Worm (Caenorhabditis elegans) whole organism, early embryonic: ENCODE data around the gene vpat-1.

ENCODE experiments used
- B0310.2 ChIP-seq: sonication (generic microtip); optimal IDR thresholded peaks from 2 replicates; lab custom pipeline; 2016; ENCODE audit warnings: mild to moderate bottlenecking, missing genetic modification characterization, missing compliant biosample characterization
- aly-1 ChIP-seq: sonication (generic microtip); optimal IDR thresholded peaks from 2 replicates; lab custom pipeline; 2016; ENCODE audit warnings: missing genetic modification characterization, missing compliant biosample characterization
- ama-1 ChIP-seq: fragments of 150-350 bp; optimal IDR thresholded peaks from 2 replicates; lab custom pipeline; 2014
- ceh-13 ChIP-seq: fragments of 200-800 bp; sonication (Bioruptor generic); optimal IDR thresholded peaks from 2 replicates; lab custom pipeline; 2018; ENCODE audit warnings: mild to moderate bottlenecking, missing genetic modification characterization, missing compliant biosample characterization
- ceh-36 ChIP-seq: sonication (generic microtip); optimal IDR thresholded peaks from 2 replicates; lab custom pipeline; 2016; ENCODE audit warnings: missing genetic modification characterization, inconsistent platforms, missing compliant biosample characterization
- ets-7 ChIP-seq: sonication (generic microtip); optimal IDR thresholded peaks from 2 replicates; lab custom pipeline; 2016; ENCODE audit warnings: missing genotype, missing genetic modification characterization, missing compliant biosample characterization
- flt-1 ChIP-seq: fragments of 200-800 bp; sonication (Bioruptor generic); IDR thresholded peaks from 2 replicates; pipeline ENCODE4 v1.3.6; 2022; ENCODE audit warnings: missing genetic modification characterization, missing compliant biosample characterization
- hmbx-1 ChIP-seq: sonication (generic microtip); optimal IDR thresholded peaks from 2 replicates; lab custom pipeline; 2016; ENCODE audit warnings: mild to moderate bottlenecking, missing genetic modification characterization, missing compliant biosample characterization
- hmg-4 ChIP-seq: fragments of 200-800 bp; sonication (Bioruptor generic); optimal IDR thresholded peaks from 2 replicates; lab custom pipeline; 2018; ENCODE audit warnings: mild to moderate bottlenecking, missing genetic modification characterization, missing compliant biosample characterization
- hnd-1 ChIP-seq: sonication (generic microtip); optimal IDR thresholded peaks from 2 replicates; lab custom pipeline; 2016; ENCODE audit warnings: missing genetic modification characterization, missing compliant biosample characterization
- scrt-1 ChIP-seq: fragments of 200-800 bp; sonication (Bioruptor generic); IDR thresholded peaks from 2 replicates; pipeline ENCODE4 v1.3.6; 2022; ENCODE audit warnings: missing genetic modification characterization, missing compliant biosample characterization
- tbx-11 ChIP-seq: fragments of 200-800 bp; sonication (Bioruptor generic); IDR thresholded peaks from 2 replicates; pipeline ENCODE4 v1.3.6; 2022; ENCODE audit warnings: missing genetic modification characterization, missing compliant biosample characterization
- tbx-37 ChIP-seq: fragments of 200-800 bp; sonication (Bioruptor generic); conservative IDR thresholded peaks from 2 replicates; pipeline ENCODE4 v1.3.6; 2022; ENCODE audit warnings: missing genetic modification reagents, missing genetic modification characterization, missing compliant biosample characterization
- tra-4 ChIP-seq: sonication (generic microtip); optimal IDR thresholded peaks from 2 replicates; lab custom pipeline; 2017; ENCODE audit warnings: missing genetic modification characterization, missing compliant biosample characterization

DNA sequence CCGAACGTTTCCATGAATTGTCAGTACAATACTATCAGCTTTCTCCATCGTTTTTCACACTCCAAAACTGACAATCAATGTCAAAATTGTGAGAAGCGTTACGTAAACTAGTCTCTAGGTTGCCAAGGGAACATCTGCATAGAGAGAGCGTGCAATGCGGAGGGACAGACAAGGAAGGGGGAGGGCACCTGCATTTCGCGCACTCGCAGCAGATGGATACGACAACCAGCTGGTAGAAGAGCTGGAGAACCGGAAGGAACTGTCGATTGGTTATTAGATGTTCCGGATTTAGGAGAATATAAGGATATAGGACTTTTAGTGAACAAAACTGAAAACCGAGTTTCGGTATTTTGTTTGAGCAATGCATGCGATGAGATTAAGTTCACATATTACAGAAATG is 23.0 kb upstream of the vpat-1 start, which contains the start of gene mksr-1:
- TF ChIP-seq hmbx-1 (tag; lab: Kevin White, UChicago) (no peak), ceh-13 (GFP tag; lab: Kevin White, UChicago) (no peak), ama-1 (lab: Kevin White, UChicago) (no peak), scrt-1 (GFP tag; lab: Robert Waterston, UW) (no peak), ets-7 (tag; lab: Kevin White, UChicago) (peak; percentile 78), flt-1 (no peak), tbx-37 (GFP tag; lab: Robert Waterston, UW) (no peak), aly-1 (no peak), tra-4 (tag; lab: Kevin White, UChicago) (no peak), tbx-11 (GFP tag; lab: Robert Waterston, UW) (no peak), B0310.2 (no peak), hnd-1 (tag; lab: Kevin White, UChicago) (no peak), hmg-4 (GFP tag; lab: Kevin White, UChicago) (no peak), ceh-36 (tag; lab: Kevin White, UChicago) (no peak)
